Worm (Caenorhabditis elegans) whole organism, young adult: ENCODE results near the gene B0252.5.

Source experiments
- B0261.1 ChIP-seq: sonication (generic microtip); optimal IDR thresholded peaks from 2 replicates; lab custom pipeline; 2016; ENCODE audit warnings: mild to moderate bottlenecking, missing genetic modification characterization, moderate library complexity, missing compliant biosample characterization
- C06A6.2 ChIP-seq: fragments of 200-800 bp; sonication (Bioruptor generic); conservative IDR thresholded peaks from 2 replicates; pipeline ENCODE4 v1.3.6; 2022; ENCODE audit warnings: missing genetic modification characterization, missing compliant biosample characterization
- D2030.7 ChIP-seq: fragments of 200-800 bp; sonication (Bioruptor generic); IDR thresholded peaks from 2 replicates; pipeline ENCODE4 v1.3.6; 2022; ENCODE audit warnings: missing genetic modification reagents, missing genetic modification characterization, missing compliant biosample characterization
- F37B4.10 ChIP-seq: fragments of 200-800 bp; sonication (Bioruptor generic); IDR thresholded peaks from 2 replicates; pipeline ENCODE4 v1.3.6; 2022; ENCODE audit warnings: missing genetic modification characterization, missing compliant biosample characterization
- F49E8.2 ChIP-seq: sonication (generic microtip); optimal IDR thresholded peaks from 3 replicates; lab custom pipeline; 2017; ENCODE audit warnings: missing genetic modification characterization, mild to moderate bottlenecking, missing compliant biosample characterization, antibody characterized with exemption, moderate library complexity; ENCODE audit not compliant: insufficient read depth
- F52B5.7 ChIP-seq: sonication (generic microtip); optimal IDR thresholded peaks from 2 replicates; lab custom pipeline; 2016; ENCODE audit warnings: mild to moderate bottlenecking, missing genetic modification characterization, missing compliant biosample characterization
- K11D2.4 ChIP-seq: fragments of 200-800 bp; sonication (Bioruptor generic); IDR thresholded peaks from 2 replicates; pipeline ENCODE4 v1.3.6; 2022; ENCODE audit warnings: missing genetic modification reagents, missing genetic modification characterization, missing compliant biosample characterization
- Y53F4B.3 ChIP-seq: fragments of 200-800 bp; sonication (Bioruptor generic); IDR thresholded peaks from 2 replicates; pipeline ENCODE4 v1.3.6; 2022; ENCODE audit warnings: missing genetic modification reagents, missing genetic modification characterization, missing compliant biosample characterization
- akir-1 ChIP-seq: fragments of 200-800 bp; sonication (Bioruptor generic); optimal IDR thresholded peaks from 2 replicates; lab custom pipeline; 2018; ENCODE audit warnings: mild to moderate bottlenecking, missing genetic modification characterization, moderate library complexity, missing compliant biosample characterization
- aptf-3 ChIP-seq: fragments of 200-800 bp; sonication (Bioruptor generic); IDR thresholded peaks from 2 replicates; pipeline ENCODE4 v1.3.6; 2022; ENCODE audit warnings: missing genetic modification characterization, missing compliant biosample characterization
- atf-7 ChIP-seq: sonication (generic microtip); optimal IDR thresholded peaks from 2 replicates; lab custom pipeline; 2017; ENCODE audit warnings: mild to moderate bottlenecking, missing genetic modification characterization, missing compliant biosample characterization
- attf-5 ChIP-seq: fragments of 200-800 bp; sonication (Bioruptor generic); optimal IDR thresholded peaks from 2 replicates; lab custom pipeline; 2018; ENCODE audit warnings: mild to moderate bottlenecking, missing genetic modification characterization, missing compliant biosample characterization
- ccch-3 ChIP-seq: fragments of 200-800 bp; sonication (Bioruptor generic); optimal IDR thresholded peaks from 2 replicates; lab custom pipeline; 2018; ENCODE audit warnings: mild to moderate bottlenecking, missing genetic modification characterization, missing compliant biosample characterization
- ceh-100 ChIP-seq: fragments of 200-800 bp; sonication (Bioruptor generic); IDR thresholded peaks from 2 replicates; pipeline ENCODE4 v1.3.6; 2022; ENCODE audit warnings: missing genetic modification reagents, missing genetic modification characterization, missing compliant biosample characterization
- die-1 ChIP-seq: sonication (generic microtip); optimal IDR thresholded peaks from 2 replicates; lab custom pipeline; 2016; ENCODE audit warnings: missing genotype, mild to moderate bottlenecking, missing genetic modification characterization, missing compliant biosample characterization
- dox-1 ChIP-seq: fragments of 200-800 bp; sonication (Bioruptor generic); IDR thresholded peaks from 2 replicates; pipeline ENCODE4 v1.3.6; 2022; ENCODE audit warnings: missing genetic modification reagents, missing genetic modification characterization, missing compliant biosample characterization
- egrh-3 ChIP-seq: fragments of 200-800 bp; sonication (Bioruptor generic); IDR thresholded peaks from 2 replicates; pipeline ENCODE4 v1.3.6; 2022; ENCODE audit warnings: missing genetic modification reagents, missing genetic modification characterization, missing compliant biosample characterization
- ets-4 ChIP-seq: fragments of 200-800 bp; sonication (Bioruptor generic); optimal IDR thresholded peaks from 2 replicates; lab custom pipeline; 2018; ENCODE audit warnings: mild to moderate bottlenecking, missing genetic modification characterization, missing compliant biosample characterization
- gei-17 ChIP-seq: fragments of 200-800 bp; sonication (Bioruptor generic); optimal IDR thresholded peaks from 2 replicates; lab custom pipeline; 2018; ENCODE audit warnings: mild to moderate bottlenecking, missing genetic modification characterization, missing compliant biosample characterization
- hmg-1.2 ChIP-seq: fragments of 200-800 bp; sonication (Bioruptor generic); IDR thresholded peaks from 2 replicates; pipeline ENCODE4 v1.3.6; 2022; ENCODE audit warnings: missing genetic modification reagents, missing genetic modification characterization, missing compliant biosample characterization
- hsf-1 ChIP-seq: fragments of 200-800 bp; sonication (Bioruptor generic); IDR thresholded peaks from 2 replicates; pipeline ENCODE4 v1.3.6; 2022; ENCODE audit warnings: missing genetic modification reagents, missing genetic modification characterization, missing compliant biosample characterization
- lag-1 ChIP-seq: fragments of 200-800 bp; sonication (Bioruptor generic); IDR thresholded peaks from 2 replicates; pipeline ENCODE4 v1.3.6; 2022; ENCODE audit warnings: missing genetic modification reagents, missing genetic modification characterization, missing compliant biosample characterization
- let-526 ChIP-seq: fragments of 200-800 bp; sonication (Bioruptor generic); IDR thresholded peaks from 2 replicates; pipeline ENCODE4 v1.3.6; 2022; ENCODE audit warnings: missing genetic modification reagents, missing genetic modification characterization, missing compliant biosample characterization
- let-607 ChIP-seq, 2 experiments: fragments of 200-800 bp in 1 of 2; sonication (Bioruptor generic) in 1 of 2; sonication (generic microtip) in 1 of 2; optimal IDR thresholded peaks; 2 replicates each; lab custom pipeline; 2016 to 2018; ENCODE audit warnings: mild to moderate bottlenecking in 2 of 2, missing compliant biosample characterization in 2 of 2, missing genetic modification characterization in 2 of 2, moderate library complexity in 2 of 2, missing genotype in 1 of 2
- lin-35 ChIP-seq, 3 experiments: fragments of 150-350 bp in 2 of 3; sonication (generic microtip) in 1 of 3; optimal IDR thresholded peaks; 2 replicates each; lab custom pipeline; 2014 to 2018; ENCODE audit warnings: missing biosample characterization in 3 of 3, missing genetic modification characterization in 3 of 3, missing genetic modification reagents in 3 of 3
- lsy-27 ChIP-seq: sonication (generic microtip); optimal IDR thresholded peaks from 2 replicates; lab custom pipeline; 2017; ENCODE audit warnings: missing genetic modification characterization, mild to moderate bottlenecking, missing compliant biosample characterization, antibody characterized with exemption, missing genotype, borderline replicate concordance; ENCODE audit not compliant: insufficient read depth
- madf-3 ChIP-seq: fragments of 200-800 bp; sonication (Bioruptor generic); IDR thresholded peaks from 2 replicates; pipeline ENCODE4 v1.3.6; 2022; ENCODE audit warnings: missing genetic modification reagents, missing genetic modification characterization, missing compliant biosample characterization
- mxl-1 ChIP-seq: sonication (generic microtip); optimal IDR thresholded peaks from 2 replicates; lab custom pipeline; 2016; ENCODE audit warnings: missing genetic modification characterization, missing compliant biosample characterization
- nfya-1 ChIP-seq: sonication (generic microtip); optimal IDR thresholded peaks from 2 replicates; lab custom pipeline; 2017; ENCODE audit warnings: antibody characterized with exemption, missing compliant biosample characterization, missing genetic modification characterization, borderline replicate concordance; ENCODE audit not compliant: insufficient read depth
- nfyb-1 ChIP-seq: fragments of 200-800 bp; sonication (Bioruptor generic); IDR thresholded peaks from 2 replicates; pipeline ENCODE4 v1.3.6; 2022; ENCODE audit warnings: missing genetic modification reagents, missing genetic modification characterization, missing compliant biosample characterization
- nhr-120 ChIP-seq: fragments of 200-800 bp; sonication (Bioruptor generic); IDR thresholded peaks from 2 replicates; pipeline ENCODE4 v1.3.6; 2022; ENCODE audit warnings: missing genetic modification characterization, missing compliant biosample characterization
- nhr-179 ChIP-seq: sonication (generic microtip); optimal IDR thresholded peaks from 2 replicates; lab custom pipeline; 2016; ENCODE audit warnings: mild to moderate bottlenecking, missing genetic modification characterization, missing compliant biosample characterization
- nhr-27 ChIP-seq: fragments of 200-800 bp; sonication (Bioruptor generic); optimal IDR thresholded peaks from 2 replicates; lab custom pipeline; 2018; ENCODE audit warnings: mild to moderate bottlenecking, missing genetic modification characterization, moderate library complexity, missing compliant biosample characterization
- nhr-80 ChIP-seq: sonication (generic microtip); optimal IDR thresholded peaks from 2 replicates; lab custom pipeline; 2016; ENCODE audit warnings: missing genetic modification characterization, missing compliant biosample characterization
- rcor-1 ChIP-seq: fragments of 200-800 bp; sonication (Bioruptor generic); IDR thresholded peaks from 2 replicates; pipeline ENCODE4 v1.3.6; 2022; ENCODE audit warnings: missing genetic modification reagents, missing genetic modification characterization, missing compliant biosample characterization
- rec-8 ChIP-seq, 2 experiments: sonication (generic microtip); optimal IDR thresholded peaks; 2 replicates each; lab custom pipeline; 2016; ENCODE audit warnings: mild to moderate bottlenecking in 2 of 2, missing genetic modification characterization in 2 of 2, missing genetic modification reagents in 2 of 2, missing genotype in 2 of 2, missing biosample characterization in 1 of 2, missing compliant biosample characterization in 1 of 2, moderate library complexity in 1 of 2
- somi-1 ChIP-seq: fragments of 200-800 bp; sonication (Bioruptor generic); optimal IDR thresholded peaks from 2 replicates; lab custom pipeline; 2018; ENCODE audit warnings: mild to moderate bottlenecking, missing genetic modification characterization, missing compliant biosample characterization
- tbp1 ChIP-seq: fragments of 200-800 bp; sonication (Bioruptor generic); optimal IDR thresholded peaks from 2 replicates; lab custom pipeline; 2018; ENCODE audit warnings: mild to moderate bottlenecking, missing genetic modification characterization, missing compliant biosample characterization
- tlf-1 ChIP-seq: fragments of 200-800 bp; sonication (Bioruptor generic); optimal IDR thresholded peaks from 2 replicates; lab custom pipeline; 2018; ENCODE audit warnings: mild to moderate bottlenecking, missing genetic modification characterization, missing compliant biosample characterization
- zfh-2 ChIP-seq: fragments of 200-800 bp; sonication (Bioruptor generic); conservative IDR thresholded peaks from 2 replicates; pipeline ENCODE4 v1.3.6; 2022; ENCODE audit warnings: missing genetic modification reagents, missing genetic modification characterization, missing compliant biosample characterization
- zim-3 ChIP-seq: sonication (generic microtip); optimal IDR thresholded peaks from 2 replicates; lab custom pipeline; 2017; ENCODE audit warnings: mild to moderate bottlenecking, missing genetic modification characterization, moderate library complexity, missing compliant biosample characterization
- ztf-18 ChIP-seq: sonication (generic microtip); optimal IDR thresholded peaks from 2 replicates; lab custom pipeline; 2016; ENCODE audit warnings: missing genotype, mild to moderate bottlenecking, missing genetic modification characterization, missing compliant biosample characterization
- ztf-22 ChIP-seq: fragments of 200-800 bp; sonication (Bioruptor generic); optimal IDR thresholded peaks from 2 replicates; lab custom pipeline; 2018; ENCODE audit warnings: mild to moderate bottlenecking, missing genetic modification characterization, moderate library complexity, missing compliant biosample characterization
- ztf-25 ChIP-seq: fragments of 200-800 bp; sonication (Bioruptor generic); IDR thresholded peaks from 2 replicates; pipeline ENCODE4 v1.3.6; 2022; ENCODE audit warnings: missing genetic modification reagents, missing genetic modification characterization, missing compliant biosample characterization
- ztf-26 ChIP-seq: sonication (generic microtip); optimal IDR thresholded peaks from 2 replicates; lab custom pipeline; 2017; ENCODE audit warnings: missing genetic modification characterization, missing compliant biosample characterization
- ztf-3 ChIP-seq: fragments of 200-800 bp; sonication (Bioruptor generic); optimal IDR thresholded peaks from 2 replicates; lab custom pipeline; 2018; ENCODE audit warnings: mild to moderate bottlenecking, missing genetic modification characterization, missing compliant biosample characterization

B0252.5 gene

DNA sequence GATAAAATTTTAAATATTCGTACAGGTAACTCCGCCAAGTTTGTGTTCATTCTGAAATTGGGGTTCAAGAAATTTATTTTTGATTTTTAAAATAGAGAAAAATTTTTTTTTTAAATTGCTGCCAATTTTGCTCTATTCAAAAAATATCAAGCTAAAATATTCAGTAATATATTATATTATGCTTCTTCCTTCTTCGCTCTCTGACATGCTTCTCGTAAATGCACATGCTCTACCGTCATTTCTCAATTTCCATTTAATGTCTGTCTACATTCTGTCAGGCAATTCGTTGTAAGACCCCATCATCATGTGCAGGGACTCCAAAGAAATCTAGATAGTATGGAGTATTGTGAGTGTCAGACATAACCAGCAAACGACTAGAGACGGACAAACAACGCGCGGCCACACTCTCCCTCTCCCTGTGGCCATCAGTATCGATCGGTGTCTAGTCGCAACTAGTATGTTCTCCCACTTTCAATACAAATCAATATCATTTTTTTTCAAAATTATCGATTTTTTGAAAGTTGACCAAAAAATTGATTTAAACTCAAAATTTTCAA is 32.6 kb upstream of the B0252.5 start, which contains the start of the genes malt-1 and ceh-38 (continued):
- TF ChIP-seq ceh-100 (GFP tag; lab: Robert Waterston, UW) = peak; percentile 55; the same call in 1 of the 2 replicates
- no peak for TF ChIP-seq nhr-179 (tag; lab: Kevin White, UChicago)
- TF ChIP-seq madf-3 (GFP tag; lab: Robert Waterston, UW) = 0 out of 2 replicates have a peak, but pooled peaks have one; percentile 7
- TF ChIP-seq F37B4.10 = no peak
- no peak for TF ChIP-seq F49E8.2
- TF ChIP-seq ztf-3 = no peak
- TF ChIP-seq ztf-22 (GFP tag; lab: Kevin White, UChicago) = no peak
- TF ChIP-seq ztf-18 (tag; lab: Kevin White, UChicago) = peak; percentile 50
- no peak for TF ChIP-seq ztf-25 (GFP tag; lab: Robert Waterston, UW)
- peak; percentile 17 for TF ChIP-seq akir-1
- TF ChIP-seq nhr-80 (tag; lab: Kevin White, UChicago) = peak; percentile 90
- TF ChIP-seq K11D2.4 (GFP tag; lab: Robert Waterston, UW) = peak; percentile 58; the same call in 1 of the 2 replicates
- peak; percentile 56 for TF ChIP-seq somi-1 (GFP tag; lab: Kevin White, UChicago)
- TF ChIP-seq aptf-3 = no peak
- peak; percentile 89 for TF ChIP-seq nfyb-1 (GFP tag; lab: Robert Waterston, UW)
- TF ChIP-seq let-607 (tag; optimal IDR thresholded peaks at IDR 0.05; lab: Kevin White, UChicago) = peak; percentile 58 to 77
- TF ChIP-seq ccch-3 = peak; percentile 28
- peak; percentile 76 for TF ChIP-seq tlf-1 (GFP tag; lab: Kevin White, UChicago)
- TF ChIP-seq let-526 = 0 out of 2 replicates have a peak, but pooled peaks have one; percentile 41
- TF ChIP-seq ztf-26 (tag; lab: Kevin White, UChicago) = peak; percentile 52
- peak; percentile 98 for TF ChIP-seq attf-5
- peak in 1 of 3 experiments; percentile 63 for TF ChIP-seq lin-35 (GFP tag; optimal IDR thresholded peaks at IDR 0.05; lab: Kevin White, UChicago)
- 0 out of 2 replicates have a peak, but pooled peaks have one; percentile 9 for TF ChIP-seq hsf-1
- no peak for TF ChIP-seq D2030.7
- peak; percentile 79 for TF ChIP-seq atf-7 (tag; lab: Kevin White, UChicago)
- TF ChIP-seq C06A6.2 (GFP tag; lab: Robert Waterston, UW) = peak; percentile 77
- TF ChIP-seq Y53F4B.3 = no peak
- peak; percentile 66; the same call in 1 of the 2 replicates for TF ChIP-seq zfh-2 (GFP tag; lab: Robert Waterston, UW)
- TF ChIP-seq rcor-1 (GFP tag; lab: Robert Waterston, UW) = peak; percentile 50; the same call in 1 of the 2 replicates
- no peak for TF ChIP-seq ets-4 (GFP tag; lab: Kevin White, UChicago)

DNA sequence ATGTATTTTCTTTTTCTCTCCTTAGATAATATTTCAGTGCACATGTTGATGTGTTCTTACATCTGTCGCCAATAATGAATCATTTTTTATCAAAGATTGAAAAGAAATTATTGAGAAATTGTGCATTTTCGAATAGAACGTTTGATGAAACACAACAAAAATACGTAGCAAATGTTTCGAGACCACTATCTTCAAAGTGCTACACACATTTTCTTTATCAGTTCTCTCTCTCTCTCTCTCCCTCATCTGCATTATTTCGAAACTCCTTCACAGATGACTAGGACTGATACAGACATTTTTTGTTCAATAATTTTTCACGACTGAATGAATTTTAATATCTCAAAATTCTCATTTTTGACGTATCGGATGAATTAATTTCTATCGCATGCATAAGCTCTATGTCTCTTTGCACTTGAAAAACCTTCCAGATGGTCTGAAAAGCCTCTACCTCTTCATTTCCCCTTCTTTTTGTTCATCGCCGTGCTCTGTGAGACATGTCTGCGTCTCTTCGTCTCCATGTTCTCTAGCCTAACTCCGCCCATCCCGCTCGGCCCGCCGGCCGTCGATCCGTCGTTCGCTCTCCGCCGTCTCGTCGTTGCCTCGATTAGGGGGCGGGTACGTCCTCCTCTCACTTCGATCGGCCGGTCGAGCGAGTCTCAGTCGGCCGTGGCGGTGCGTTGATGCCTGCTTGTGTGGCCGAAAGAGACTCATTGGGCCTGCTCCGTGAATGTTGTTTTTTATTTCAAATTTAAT is 24.8 kb upstream of the B0252.5 start:
- peak; percentile 31; the same call in 1 of the 2 replicates for TF ChIP-seq dox-1 (GFP tag; lab: Robert Waterston, UW)
- TF ChIP-seq F52B5.7 (tag; lab: Kevin White, UChicago) = peak; percentile 23
- TF ChIP-seq zfh-2 (GFP tag; lab: Robert Waterston, UW) = peak; percentile 98
- TF ChIP-seq egrh-3 (GFP tag; lab: Robert Waterston, UW) = peak; percentile 86; the same call in 1 of the 2 replicates
- TF ChIP-seq mxl-1 (tag; lab: Kevin White, UChicago) = no peak
- no peak for TF ChIP-seq tlf-1 (GFP tag; lab: Kevin White, UChicago)
- TF ChIP-seq nfya-1 (tag; lab: Kevin White, UChicago) = no peak
- no peak for TF ChIP-seq nhr-27 (tag; lab: Kevin White, UChicago)
- no peak for TF ChIP-seq nhr-120 (GFP tag; lab: Robert Waterston, UW)
- peak; percentile 67; the same call in 1 of the 2 replicates for TF ChIP-seq hmg-1.2 (GFP tag; lab: Robert Waterston, UW)
- no peak for TF ChIP-seq tbp1
- peak; percentile 65 for TF ChIP-seq nhr-80 (tag; lab: Kevin White, UChicago)
- TF ChIP-seq lsy-27 = no peak
- TF ChIP-seq nfyb-1 (GFP tag; lab: Robert Waterston, UW) = 0 out of 2 replicates have a peak, but pooled peaks have one; percentile 14
- TF ChIP-seq rec-8 (tag; optimal IDR thresholded peaks at IDR 0.05; lab: Kevin White, UChicago) = no peak
- TF ChIP-seq die-1 (tag; lab: Kevin White, UChicago) = no peak
- no peak for TF ChIP-seq zim-3 (tag; lab: Kevin White, UChicago)
- TF ChIP-seq B0261.1 (tag; lab: Kevin White, UChicago) = no peak
- TF ChIP-seq lag-1 = no peak
- TF ChIP-seq gei-17 = no peak
